Worm (Caenorhabditis elegans) whole organism, L3 larva: ENCODE data around the gene T13C5.3.

Experiments used
- R02D3.7 ChIP-seq: fragments of 150-350 bp; optimal IDR thresholded peaks from 2 replicates; lab custom pipeline; 2014; ENCODE audit warnings: missing biosample characterization, missing genetic modification characterization
- ZK546.5 ChIP-seq: sonication (generic microtip); optimal IDR thresholded peaks from 2 replicates; lab custom pipeline; 2017; ENCODE audit warnings: missing biosample characterization, missing genetic modification characterization
- aly-2 ChIP-seq: fragments of 150-350 bp; optimal IDR thresholded peaks from 2 replicates; lab custom pipeline; 2014; ENCODE audit warnings: missing biosample characterization, missing genetic modification characterization
- ama-1 ChIP-seq: fragments of 150-350 bp; optimal IDR thresholded peaks from 2 replicates; lab custom pipeline; 2018
- ceh-28 ChIP-seq: fragments of 150-350 bp; optimal IDR thresholded peaks from 2 replicates; lab custom pipeline; 2014; ENCODE audit warnings: missing biosample characterization, missing genetic modification reagents, missing genetic modification characterization
- ceh-82 ChIP-seq: fragments of 150-350 bp; optimal IDR thresholded peaks from 2 replicates; lab custom pipeline; 2014; ENCODE audit warnings: missing biosample characterization, missing genetic modification characterization
- ceh-9 ChIP-seq: sonication (generic microtip); optimal IDR thresholded peaks from 2 replicates; lab custom pipeline; 2018; ENCODE audit warnings: missing biosample characterization, missing genetic modification characterization
- egl-27 ChIP-seq: sonication (generic microtip); optimal IDR thresholded peaks from 4 replicates; lab custom pipeline; 2017; ENCODE audit warnings: missing biosample characterization, missing genetic modification reagents, missing genetic modification characterization
- egl-5 ChIP-seq: fragments of 150-350 bp; optimal IDR thresholded peaks from 2 replicates; lab custom pipeline; 2017; ENCODE audit warnings: missing biosample characterization, missing genetic modification reagents, missing genetic modification characterization, inconsistent platforms
- elt-1 ChIP-seq: fragments of 150-350 bp; optimal IDR thresholded peaks from 2 replicates; lab custom pipeline; 2014; ENCODE audit warnings: missing biosample characterization, missing genetic modification characterization
- elt-2 ChIP-seq: sonication (generic microtip); optimal IDR thresholded peaks from 2 replicates; lab custom pipeline; 2016; ENCODE audit warnings: missing genetic modification reagents, mild to moderate bottlenecking, missing genetic modification characterization, missing compliant biosample characterization
- elt-3 ChIP-seq, 3 experiments: fragments of 150-350 bp in 1 of 3; sonication (generic microtip) in 2 of 3; optimal IDR thresholded peaks; 2 replicates in 2 of 3; 4 replicates in 1 of 3; lab custom pipeline; 2014 to 2017; ENCODE audit warnings: missing biosample characterization in 3 of 3, missing genetic modification characterization in 3 of 3
- fkh-10 ChIP-seq: sonication (generic microtip); optimal IDR thresholded peaks from 2 replicates; lab custom pipeline; 2017; ENCODE audit warnings: missing biosample characterization, missing genetic modification reagents, missing genetic modification characterization
- fkh-2 ChIP-seq: fragments of 150-350 bp; optimal IDR thresholded peaks from 2 replicates; lab custom pipeline; 2014; ENCODE audit warnings: missing biosample characterization, missing genetic modification reagents, missing genetic modification characterization
- fos-1 ChIP-seq: fragments of 150-350 bp; optimal IDR thresholded peaks from 2 replicates; lab custom pipeline; 2014; ENCODE audit warnings: missing biosample characterization, missing genetic modification characterization
- hmg-11 ChIP-seq: sonication (generic microtip); optimal IDR thresholded peaks from 2 replicates; lab custom pipeline; 2016; ENCODE audit warnings: missing genetic modification characterization, missing compliant biosample characterization
- jun-1 ChIP-seq: fragments of 150-350 bp; optimal IDR thresholded peaks from 2 replicates; lab custom pipeline; 2014; ENCODE audit warnings: missing biosample characterization, missing genetic modification reagents, missing genetic modification characterization
- lin-39 ChIP-seq: fragments of 150-350 bp; optimal IDR thresholded peaks from 2 replicates; lab custom pipeline; 2018; ENCODE audit warnings: missing biosample characterization, missing genetic modification reagents, missing genetic modification characterization
- lsy-12 ChIP-seq: sonication (generic microtip); optimal IDR thresholded peaks from 2 replicates; lab custom pipeline; 2016; ENCODE audit warnings: mild to moderate bottlenecking, missing genetic modification characterization, missing compliant biosample characterization
- mdl-1 ChIP-seq: fragments of 150-350 bp; optimal IDR thresholded peaks from 2 replicates; lab custom pipeline; 2014; ENCODE audit warnings: missing biosample characterization, missing genetic modification characterization
- mml-1 ChIP-seq: fragments of 150-350 bp; sonication (generic microtip); optimal IDR thresholded peaks from 3 replicates; lab custom pipeline; 2014; ENCODE audit warnings: missing biosample characterization, missing genetic modification characterization
- nfya-1 ChIP-seq: sonication (generic microtip); optimal IDR thresholded peaks from 2 replicates; lab custom pipeline; 2017; ENCODE audit warnings: missing genetic modification characterization, mild to moderate bottlenecking, missing compliant biosample characterization, antibody characterized with exemption, moderate library complexity; ENCODE audit not compliant: insufficient read depth
- nhr-23 ChIP-seq: fragments of 150-350 bp; optimal IDR thresholded peaks from 2 replicates; lab custom pipeline; 2014; ENCODE audit warnings: missing biosample characterization, missing genetic modification reagents, missing genetic modification characterization
- nhr-25 ChIP-seq: sonication (generic microtip); optimal IDR thresholded peaks from 2 replicates; lab custom pipeline; 2017; ENCODE audit warnings: missing biosample characterization, missing genetic modification characterization
- nhr-28 ChIP-seq: fragments of 150-350 bp; optimal IDR thresholded peaks from 2 replicates; lab custom pipeline; 2014; ENCODE audit warnings: missing biosample characterization, missing genetic modification characterization
- nhr-43 ChIP-seq: sonication (generic microtip); optimal IDR thresholded peaks from 2 replicates; lab custom pipeline; 2016; ENCODE audit warnings: mild to moderate bottlenecking, missing genetic modification characterization, missing compliant biosample characterization; ENCODE audit not compliant: poor library complexity, severe bottlenecking
- nhr-76 ChIP-seq: fragments of 150-350 bp; sonication (generic microtip); optimal IDR thresholded peaks from 5 replicates; lab custom pipeline; 2014; ENCODE audit warnings: missing biosample characterization, missing genetic modification characterization
- pha-4 ChIP-seq: fragments of 150-350 bp; optimal IDR thresholded peaks from 2 replicates; lab custom pipeline; 2014; ENCODE audit warnings: missing biosample characterization, missing genetic modification reagents, missing genetic modification characterization
- pqm-1 ChIP-seq: fragments of 150-350 bp; optimal IDR thresholded peaks from 2 replicates; lab custom pipeline; 2017; ENCODE audit warnings: missing biosample characterization, missing genetic modification characterization, inconsistent platforms
- skn-1 ChIP-seq: fragments of 150-350 bp; optimal IDR thresholded peaks from 2 replicates; lab custom pipeline; 2014; ENCODE audit warnings: missing biosample characterization, missing genetic modification characterization
- snpc-4 ChIP-seq: fragments of 150-350 bp; optimal IDR thresholded peaks from 2 replicates; lab custom pipeline; 2014; ENCODE audit warnings: missing biosample characterization, missing genetic modification characterization
- tbx-2 ChIP-seq: sonication (generic microtip); optimal IDR thresholded peaks from 2 replicates; lab custom pipeline; 2016; ENCODE audit warnings: mild to moderate bottlenecking, missing genetic modification characterization, missing compliant biosample characterization
- unc-39 ChIP-seq: sonication (generic microtip); optimal IDR thresholded peaks from 4 replicates; lab custom pipeline; 2017; ENCODE audit warnings: missing biosample characterization, missing genetic modification characterization
- zag-1 ChIP-seq: fragments of 150-350 bp; optimal IDR thresholded peaks from 2 replicates; lab custom pipeline; 2014; ENCODE audit warnings: missing biosample characterization, missing genetic modification characterization
- ztf-11 ChIP-seq: fragments of 150-350 bp; optimal IDR thresholded peaks from 2 replicates; lab custom pipeline; 2014; ENCODE audit warnings: missing biosample characterization, missing genetic modification characterization
- ztf-4 ChIP-seq: fragments of 150-350 bp; optimal IDR thresholded peaks from 2 replicates; lab custom pipeline; 2014; ENCODE audit warnings: missing biosample characterization, missing genetic modification characterization

The T13C5.3 gene

ce11 chrX:6208463-6208862 lies 30.1 kb downstream of the T13C5.3 start, which contains the start of gene C14F11.7:
Gene C14F11.7 (minus strand): TSS chrX:6208563.
- TF ChIP-seq fkh-10 (GFP tag; lab: Kevin White, UChicago), result no peak
- TF ChIP-seq ceh-82, result no peak
- TF ChIP-seq ztf-4 (tag; lab: Kevin White, UChicago), result no peak
- no peak for TF ChIP-seq nhr-25 (tag; lab: Kevin White, UChicago)
- no peak for TF ChIP-seq fkh-2
- no peak for TF ChIP-seq ztf-11 (tag; lab: Kevin White, UChicago)
- no peak for TF ChIP-seq mdl-1 (tag; lab: Kevin White, UChicago)
- no peak for TF ChIP-seq skn-1 (tag; lab: Kevin White, UChicago)
- TF ChIP-seq aly-2 (tag; lab: Kevin White, UChicago), result no peak
- no peak for TF ChIP-seq nhr-23 (tag; lab: Kevin White, UChicago)
- no peak for TF ChIP-seq mml-1 (tag; lab: Kevin White, UChicago)

DNA sequence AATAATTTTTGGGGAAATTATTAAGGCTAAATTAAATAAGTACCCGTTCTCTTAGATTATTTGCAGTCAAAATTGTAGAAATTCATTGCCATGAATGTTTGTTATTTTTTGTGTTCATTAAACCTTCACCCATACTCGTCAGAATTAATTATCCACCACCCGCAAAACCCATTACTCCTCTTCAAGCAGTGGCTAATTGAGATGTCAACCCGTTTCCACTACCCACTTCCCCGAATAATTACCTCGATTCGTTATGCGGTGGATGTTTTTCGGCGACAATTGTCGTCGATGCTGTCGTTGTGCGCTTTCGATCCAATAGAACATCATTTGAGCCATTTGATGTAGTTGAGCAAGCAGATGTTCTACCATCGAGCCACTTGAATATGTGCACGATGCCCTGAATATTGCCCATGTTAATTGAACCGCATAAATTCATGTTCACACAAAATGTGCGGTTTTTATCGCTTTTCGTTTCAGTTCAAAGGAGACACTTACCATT lies 33.1 kb downstream of the T13C5.3 start:
- TF ChIP-seq snpc-4 (tag; lab: Kevin White, UChicago) (no peak), ZK546.5 (tag; lab: Kevin White, UChicago) (no peak), elt-3 (tag; optimal IDR thresholded peaks at IDR 0.05; lab: Kevin White, UChicago) (no peak), egl-27 (tag; lab: Kevin White, UChicago) (no peak), ztf-4 (tag; lab: Kevin White, UChicago) (no peak), fkh-10 (GFP tag; lab: Kevin White, UChicago) (no peak), pqm-1 (tag; lab: Kevin White, UChicago) (no peak), nhr-25 (tag; lab: Kevin White, UChicago) (no peak), nfya-1 (tag; lab: Kevin White, UChicago) (no peak), R02D3.7 (tag; lab: Kevin White, UChicago) (no peak), zag-1 (no peak), fkh-2 (no peak), ceh-9 (tag; lab: Kevin White, UChicago) (no peak), ztf-11 (tag; lab: Kevin White, UChicago) (no peak), elt-1 (tag; lab: Kevin White, UChicago) (no peak), nhr-28 (no peak), hmg-11 (tag; lab: Kevin White, UChicago) (no peak), unc-39 (tag; lab: Kevin White, UChicago) (no peak), mdl-1 (tag; lab: Kevin White, UChicago) (no peak), fos-1 (tag; lab: Kevin White, UChicago) (no peak)
- TF ChIP-seq, all 47 proteins: peak for 0

DNA sequence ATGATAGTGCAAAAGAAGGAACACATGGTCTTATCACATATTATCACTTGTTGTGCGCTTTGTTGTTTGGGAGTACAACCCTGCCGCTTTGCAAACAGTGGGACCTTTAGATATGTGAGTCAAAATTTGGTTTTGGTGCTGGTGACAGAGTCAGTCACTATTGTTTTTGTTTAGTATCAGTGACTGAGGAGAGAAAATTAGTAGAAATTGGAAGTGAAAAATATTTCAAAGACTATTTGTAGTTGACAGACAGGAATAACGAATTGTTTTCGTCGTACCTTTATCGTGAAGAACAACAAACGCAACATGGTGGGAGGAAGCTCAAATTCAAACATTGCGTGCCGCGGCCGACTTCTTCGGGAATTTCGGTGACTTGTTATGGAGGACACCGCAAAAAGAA lies 38.2 kb downstream of the T13C5.3 start, which contains the start of gene lrch-1:
Gene lrch-1 (minus strand): TSS at position 101 of the 400 bp plus-strand sequence.
- TF ChIP-seq elt-1 (tag; lab: Kevin White, UChicago) (no peak), hmg-11 (tag; lab: Kevin White, UChicago) (no peak)

DNA sequence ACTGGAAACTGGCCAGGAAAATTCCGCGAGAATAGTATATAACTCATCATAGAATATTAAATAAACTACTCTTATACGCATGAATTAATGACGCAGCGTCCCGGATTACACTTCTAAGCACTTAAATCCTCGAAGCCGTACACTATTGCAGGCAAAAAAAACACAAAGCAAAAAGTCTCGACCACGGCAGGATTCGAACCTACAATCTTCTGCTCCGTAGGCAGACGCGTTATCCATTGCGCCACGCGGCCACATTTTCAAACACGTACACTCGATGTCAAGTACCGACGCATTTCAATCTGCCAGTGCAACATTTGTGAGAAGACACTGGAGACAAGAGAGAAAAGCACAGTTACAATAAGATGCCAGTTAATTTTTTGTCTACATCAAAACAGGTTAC lies 41.6 kb downstream of the T13C5.3 start:
- TF ChIP-seq nhr-43 (peak; percentile 34), nfya-1 (tag; lab: Kevin White, UChicago) (peak; percentile 39), nhr-76 (tag; lab: Kevin White, UChicago) (no peak), ceh-28 (no peak), egl-27 (tag; lab: Kevin White, UChicago) (peak; percentile 33), ztf-11 (tag; lab: Kevin White, UChicago) (no peak), pqm-1 (tag; lab: Kevin White, UChicago) (no peak), mdl-1 (tag; lab: Kevin White, UChicago) (no peak), skn-1 (tag; lab: Kevin White, UChicago) (peak; percentile 15), pha-4 (tag; lab: Kevin White, UChicago) (peak; percentile 50), jun-1 (tag; lab: Kevin White, UChicago) (peak; percentile 53), nhr-25 (tag; lab: Kevin White, UChicago) (peak; percentile 53), lin-39 (tag; lab: Kevin White, UChicago) (peak; percentile 57), tbx-2 (tag; lab: Kevin White, UChicago) (peak; percentile 7), R02D3.7 (tag; lab: Kevin White, UChicago) (peak; percentile 12), elt-2 (tag; lab: Kevin White, UChicago) (peak; percentile 35), lsy-12 (tag; lab: Kevin White, UChicago) (no peak), snpc-4 (tag; lab: Kevin White, UChicago) (no peak), hmg-11 (tag; lab: Kevin White, UChicago) (peak; percentile 52), egl-5 (peak; percentile 38), ama-1 (lab: Kevin White, UChicago) (no peak)
